Worm (Caenorhabditis elegans): Measurements from ENCODE around the gene fbxb-34.

fbxb-34 gene

DNA sequence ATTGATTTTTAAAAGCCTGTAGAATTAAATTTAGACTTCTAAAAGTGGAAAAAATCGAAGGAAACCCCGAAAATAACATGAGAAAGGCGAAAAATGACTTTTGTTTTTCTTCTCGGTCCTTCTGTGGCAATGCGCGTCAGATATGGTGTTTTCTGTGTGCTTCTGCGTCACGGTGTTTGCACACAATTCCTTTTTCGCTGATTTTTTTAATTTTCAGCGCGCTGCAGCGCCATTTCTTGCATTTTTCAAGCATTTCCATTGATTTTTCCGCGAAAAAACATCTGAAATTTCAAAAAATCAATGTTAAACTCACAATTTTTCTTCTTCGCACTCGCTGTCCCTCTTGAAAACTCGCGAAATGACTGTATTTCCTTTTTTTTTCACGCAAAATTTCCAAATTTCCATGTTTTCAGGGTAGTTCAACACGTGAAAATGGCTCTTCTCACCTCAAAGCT lies 7.4 kb upstream of the fbxb-34 start, which contains the start of the genes cdc-37 and W08F4.3:
Gene cdc-37 (minus strand): TSS at position 405 of the 455 bp plus-strand sequence.
Gene W08F4.3 (plus strand): TSS at position 414 of the 455 bp plus-strand sequence.
- no peak for TF ChIP-seq nhr-21 (tag; optimal IDR thresholded peaks at IDR 0.05)
- TF ChIP-seq C34F6.9 (tag; optimal IDR thresholded peaks at IDR 0.05) = peak; percentile 19
- peak; percentile 14 for TF ChIP-seq nhr-129 (tag; optimal IDR thresholded peaks at IDR 0.05)
- TF ChIP-seq unc-55 (GFP tag; optimal IDR thresholded peaks at IDR 0.05) = peak; percentile 20
- TF ChIP-seq nhr-12 (tag; optimal IDR thresholded peaks at IDR 0.05) = no peak
- TF ChIP-seq gmeb-1 (tag; optimal IDR thresholded peaks at IDR 0.05) = peak; percentile 23
- TF ChIP-seq lsy-2 (tag; optimal IDR thresholded peaks at IDR 0.05) = peak in 1 of 2 experiments; percentile 10

- TF ChIP-seq ztf-1 (GFP tag; conservative IDR thresholded peaks at IDR 0.05) (no peak), unc-62 (GFP tag; optimal IDR thresholded peaks at IDR 0.05) (no peak)
Observed at ce11 chrII:581983-582382, 5.7 kb upstream of the fbxb-34 start.

DNA sequence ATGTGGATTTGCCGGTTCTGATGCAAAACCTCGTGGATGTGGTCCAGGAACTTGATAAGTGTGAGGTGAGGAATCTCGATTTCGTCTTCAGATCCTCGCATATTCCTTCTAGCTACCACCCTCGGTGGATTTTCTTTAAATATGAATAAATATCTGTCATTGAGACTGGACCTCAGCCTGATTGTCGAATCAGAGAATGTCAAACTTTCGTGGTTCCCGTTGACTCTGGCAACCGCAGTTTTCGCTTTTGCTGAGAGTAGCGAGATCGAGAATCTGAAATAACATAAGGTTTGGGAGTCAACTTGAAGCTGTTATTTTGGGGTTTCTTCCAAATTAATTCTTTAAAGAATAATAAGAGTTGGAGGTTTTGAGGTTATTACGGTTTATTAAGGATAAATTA lies 5.0 kb upstream of the fbxb-34 start, which contains the start of gene fbxb-14:
Gene fbxb-14 (minus strand): TSS at position 101 of the 400 bp plus-strand sequence.
- no peak for TF ChIP-seq sma-3 (GFP tag; optimal IDR thresholded peaks at IDR 0.05)
- TF ChIP-seq ztf-1 (GFP tag; conservative IDR thresholded peaks at IDR 0.05) = no peak
- no peak for TF ChIP-seq snpc-4 (tag; optimal IDR thresholded peaks at IDR 0.05)
- TF ChIP-seq F13H6.1 (tag; optimal IDR thresholded peaks at IDR 0.05) = no peak
- TF ChIP-seq lin-13 (GFP tag; optimal IDR thresholded peaks at IDR 0.05) = no peak
- TF ChIP-seq sem-4 (tag; optimal IDR thresholded peaks at IDR 0.05) = no peak
- TF ChIP-seq ztf-4 (tag; optimal IDR thresholded peaks at IDR 0.05) = no peak
- no peak for TF ChIP-seq nhr-23 (tag; optimal IDR thresholded peaks at IDR 0.05)
- no peak for TF ChIP-seq ama-1 (optimal IDR thresholded peaks at IDR 0.05)
- no peak for TF ChIP-seq crh-2 (tag; optimal IDR thresholded peaks at IDR 0.05)
- no peak for TF ChIP-seq ZK546.5 (tag; optimal IDR thresholded peaks at IDR 0.05)
- no peak for TF ChIP-seq fos-1 (tag; optimal IDR thresholded peaks at IDR 0.05)
- no peak for TF ChIP-seq unc-39 (tag; optimal IDR thresholded peaks at IDR 0.05)
- no peak for TF ChIP-seq ceh-16 (tag; optimal IDR thresholded peaks at IDR 0.05)
- TF ChIP-seq sma-9 (GFP tag; optimal IDR thresholded peaks at IDR 0.05) = no peak
- no peak for TF ChIP-seq sma-9 (tag; optimal IDR thresholded peaks at IDR 0.05)
- TF ChIP-seq lin-39 (tag; optimal IDR thresholded peaks at IDR 0.05) = no peak

ce11 chrII:584321-584848 lies 3.2 kb upstream of the fbxb-34 start, which contains the start of the genes W08F4.12 and W08F4.13:
W08F4.12 (minus strand) TSS chrII:584421.
W08F4.13 (plus strand) TSS chrII:584798.
- TF ChIP-seq crh-2 (tag; optimal IDR thresholded peaks at IDR 0.05) (no peak), nhr-6 (tag; optimal IDR thresholded peaks at IDR 0.05) (no peak), skn-1 (tag; optimal IDR thresholded peaks at IDR 0.05) (no peak), nhr-129 (tag; optimal IDR thresholded peaks at IDR 0.05) (no peak), ceh-16 (tag; optimal IDR thresholded peaks at IDR 0.05) (no peak), mbf-1 (tag; optimal IDR thresholded peaks at IDR 0.05) (no peak), sma-3 (GFP tag; optimal IDR thresholded peaks at IDR 0.05) (no peak), nhr-25 (tag; optimal IDR thresholded peaks at IDR 0.05) (no peak)

DNA sequence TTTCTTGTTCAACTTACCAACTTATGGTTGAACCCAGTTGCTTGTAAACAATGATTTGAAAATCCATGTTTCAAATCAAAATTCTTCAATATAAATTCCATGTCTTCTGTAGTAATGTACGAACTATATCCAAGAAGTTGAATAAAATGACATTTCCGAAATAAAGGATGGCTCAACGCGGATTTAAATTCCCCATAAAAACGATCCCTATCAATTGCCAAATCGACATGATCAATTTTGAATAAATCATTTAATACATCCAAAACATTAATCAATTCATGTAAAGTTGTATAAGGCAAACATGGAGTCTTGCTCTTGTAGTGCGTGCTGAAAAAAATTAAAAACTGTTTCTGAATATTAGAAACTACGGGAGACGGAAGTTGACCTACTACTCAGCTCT lies 3.5 kb downstream of the fbxb-34 start, which contains the start of gene W08F4.10:
Gene W08F4.10 (minus strand): TSS at position 101 of the 400 bp plus-strand sequence.
- TF ChIP-seq lsy-2 (tag; optimal IDR thresholded peaks at IDR 0.05) (no peak), elt-1 (tag; optimal IDR thresholded peaks at IDR 0.05) (no peak), Y55F3AM.14 (GFP tag; optimal IDR thresholded peaks at IDR 0.05) (no peak), C34F6.9 (tag; optimal IDR thresholded peaks at IDR 0.05) (no peak), egl-27 (tag; optimal IDR thresholded peaks at IDR 0.05) (no peak), dmd-4 (tag; optimal IDR thresholded peaks at IDR 0.05) (no peak), unc-55 (GFP tag; optimal IDR thresholded peaks at IDR 0.05) (no peak), ama-1 (optimal IDR thresholded peaks at IDR 0.05) (no peak), nhr-25 (tag; optimal IDR thresholded peaks at IDR 0.05) (no peak), unc-62 (GFP tag; optimal IDR thresholded peaks at IDR 0.05) (no peak), R02D3.7 (tag; optimal IDR thresholded peaks at IDR 0.05) (no peak), ztf-4 (tag; optimal IDR thresholded peaks at IDR 0.05) (no peak), gmeb-1 (tag; optimal IDR thresholded peaks at IDR 0.05) (no peak), ceh-16 (tag; optimal IDR thresholded peaks at IDR 0.05) (no peak), elt-3 (tag; optimal IDR thresholded peaks at IDR 0.05) (no peak), mab-5 (tag; optimal IDR thresholded peaks at IDR 0.05) (no peak), ZK546.5 (tag; optimal IDR thresholded peaks at IDR 0.05) (no peak), ztf-11 (tag; optimal IDR thresholded peaks at IDR 0.05) (no peak), nhr-6 (tag; optimal IDR thresholded peaks at IDR 0.05) (no peak), nhr-12 (tag; optimal IDR thresholded peaks at IDR 0.05) (no peak)

All from whole organism, L2 larva.